Worm (Caenorhabditis elegans): ENCODE measurements around the gene srx-48.

- TF ChIP-seq sem-2 (GFP tag; optimal IDR thresholded peaks at IDR 0.05) = no peak
- no peak for TF ChIP-seq mls-2 (tag; optimal IDR thresholded peaks at IDR 0.05)
- no peak for TF ChIP-seq nhr-28 (tag; optimal IDR thresholded peaks at IDR 0.05)
- TF ChIP-seq zip-8 (tag; optimal IDR thresholded peaks at IDR 0.05) = peak; percentile 70
- TF ChIP-seq lin-13 (tag; optimal IDR thresholded peaks at IDR 0.05) = no peak
- TF ChIP-seq ham-2 (GFP tag; optimal IDR thresholded peaks at IDR 0.05) = no peak
- no peak for TF ChIP-seq nhr-76 (tag; optimal IDR thresholded peaks at IDR 0.05)
- no peak for TF ChIP-seq elt-1 (tag; optimal IDR thresholded peaks at IDR 0.05; ENCODE audit: borderline replicate concordance, insufficient read depth)
Observed at ce11 chrV:15330314-15330713, 26.8 kb upstream of the srx-48 start, which contains the start of gene srh-295.
